Worm (Caenorhabditis elegans): ENCODE data around the gene skr-4.

skr-4 gene

DNA sequence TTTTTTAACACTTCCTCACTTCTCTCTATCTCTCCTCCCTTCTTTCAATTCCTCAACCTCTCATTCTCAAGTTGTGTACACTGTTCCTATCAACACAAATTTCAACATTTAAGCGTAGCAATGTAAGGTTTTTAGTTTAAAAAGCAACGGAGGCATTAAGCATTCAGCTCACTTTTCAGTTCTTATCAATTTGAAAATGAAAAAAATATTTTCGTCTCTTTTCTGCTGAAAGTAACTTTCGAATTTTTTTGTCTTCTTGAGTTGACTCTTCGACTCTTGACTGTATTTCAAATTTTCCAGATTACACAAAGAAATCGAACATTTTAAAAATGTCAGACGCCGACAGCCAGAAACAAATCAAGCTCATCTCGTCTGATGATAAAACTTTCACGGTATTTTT is at the start of gene skr-4:
TSS of gene skr-4 (plus strand) at position 301 of the 400 bp plus-strand sequence.
- TF ChIP-seq ceh-19 (GFP tag; optimal IDR thresholded peaks at IDR 0.05): no peak
- no peak for TF ChIP-seq sox-2 (GFP tag; IDR thresholded peaks at IDR 0.05)
- no peak for TF ChIP-seq mec-3 (tag; optimal IDR thresholded peaks at IDR 0.05; ENCODE audit: borderline replicate concordance)
- TF ChIP-seq elt-4 (tag; optimal IDR thresholded peaks at IDR 0.05): no peak
- no peak for TF ChIP-seq ceh-34 (tag; optimal IDR thresholded peaks at IDR 0.05)
- no peak for TF ChIP-seq dmd-4 (tag; optimal IDR thresholded peaks at IDR 0.05; ENCODE audit: borderline replicate concordance)
- TF ChIP-seq ahr-1 (tag; optimal IDR thresholded peaks at IDR 0.05): no peak
- no peak for TF ChIP-seq fax-1 (tag; optimal IDR thresholded peaks at IDR 0.05)
- no peak for TF ChIP-seq C08G9.2 (tag; optimal IDR thresholded peaks at IDR 0.05)
- TF ChIP-seq elt-2 (tag; optimal IDR thresholded peaks at IDR 0.05): no peak
- no peak for TF ChIP-seq zip-5 (tag; optimal IDR thresholded peaks at IDR 0.05)
- TF ChIP-seq ama-1 (optimal IDR thresholded peaks at IDR 0.05): no peak
- TF ChIP-seq pag-3 (tag; optimal IDR thresholded peaks at IDR 0.05; ENCODE audit: borderline replicate concordance): no peak
- TF ChIP-seq ceh-22 (tag; optimal IDR thresholded peaks at IDR 0.05): no peak
- no peak for TF ChIP-seq Y22D7AL.16 (tag; optimal IDR thresholded peaks at IDR 0.05)

DNA sequence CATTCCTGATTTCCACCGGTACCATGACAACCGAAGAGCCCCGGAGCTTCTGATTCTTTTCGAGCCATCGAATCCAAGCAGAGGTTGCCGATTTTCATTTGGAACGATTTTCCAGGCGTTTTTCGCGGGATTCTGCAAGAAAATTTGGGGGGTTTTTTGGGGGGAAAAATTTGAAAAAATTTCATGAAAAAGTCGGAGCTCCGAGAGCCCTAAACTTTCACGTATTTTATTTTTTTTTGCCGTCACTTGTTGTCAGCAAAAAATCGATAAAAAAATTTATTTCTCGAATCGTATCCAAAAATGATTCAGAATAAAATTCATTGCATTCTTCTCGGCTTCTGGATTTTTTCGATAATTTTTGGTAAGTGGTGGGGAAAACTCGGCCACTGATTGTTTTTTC is 41.1 kb upstream of the skr-4 start, which contains the start of gene Y116F11B.13:
TSS of gene Y116F11B.13 (plus strand) at position 301 of the 400 bp plus-strand sequence.
- TF ChIP-seq fkh-6 (tag; optimal IDR thresholded peaks at IDR 0.05): no peak
- TF ChIP-seq ref-2 (tag; optimal IDR thresholded peaks at IDR 0.05): no peak
- TF ChIP-seq lim-6 (tag; optimal IDR thresholded peaks at IDR 0.05): no peak
- no peak for TF ChIP-seq eyg-1 (tag; optimal IDR thresholded peaks at IDR 0.05)
- TF ChIP-seq pha-4 (tag; optimal IDR thresholded peaks at IDR 0.05): no peak
- no peak for TF ChIP-seq unc-86 (tag; optimal IDR thresholded peaks at IDR 0.05)
- TF ChIP-seq ceh-18 (tag; optimal IDR thresholded peaks at IDR 0.05): no peak
- no peak for TF ChIP-seq ztf-16 (tag; optimal IDR thresholded peaks at IDR 0.05)
- no peak for TF ChIP-seq hlh-8 (tag; optimal IDR thresholded peaks at IDR 0.05)
- no peak for TF ChIP-seq nfya-1 (tag; optimal IDR thresholded peaks at IDR 0.05)
- no peak for TF ChIP-seq hlh-13 (GFP tag; optimal IDR thresholded peaks at IDR 0.05)

DNA sequence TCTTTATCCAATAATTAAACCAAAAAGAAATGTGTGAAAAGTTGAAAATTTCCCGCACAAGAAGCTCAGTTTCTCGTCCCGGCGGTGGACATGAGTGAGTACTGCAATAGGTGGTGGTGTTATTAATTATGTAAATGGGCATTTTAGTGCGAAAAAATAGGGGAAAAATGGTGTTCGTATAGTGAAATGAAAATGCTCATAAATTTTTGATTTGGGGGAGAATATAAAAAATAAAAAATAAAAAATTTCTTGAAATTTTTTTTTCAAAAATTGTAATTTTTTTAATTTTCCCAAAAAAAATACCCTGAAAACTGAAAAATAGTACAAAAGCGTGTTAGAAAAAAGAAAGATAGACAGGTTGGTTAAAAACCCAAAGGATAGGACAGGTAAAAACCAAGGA is 28.8 kb upstream of the skr-4 start, which contains the start of gene gly-4:
TSS of gene gly-4 (minus strand) at position 101 of the 400 bp plus-strand sequence.
- no peak for TF ChIP-seq sdc-2 (tag; optimal IDR thresholded peaks at IDR 0.05)
- no peak for TF ChIP-seq K09A11.1 (tag; optimal IDR thresholded peaks at IDR 0.05; ENCODE audit: insufficient read depth)
- TF ChIP-seq T23F11.4 (GFP tag; optimal IDR thresholded peaks at IDR 0.05): no peak
- TF ChIP-seq hlh-6 (tag; optimal IDR thresholded peaks at IDR 0.05): no peak
- no peak for TF ChIP-seq ceh-30 (tag; optimal IDR thresholded peaks at IDR 0.05)
- no peak for TF ChIP-seq ceh-6 (GFP tag; optimal IDR thresholded peaks at IDR 0.05)
- no peak for TF ChIP-seq zip-5 (tag; optimal IDR thresholded peaks at IDR 0.05)
- no peak for TF ChIP-seq lin-11 (tag; optimal IDR thresholded peaks at IDR 0.05)
- TF ChIP-seq nhr-232 (tag; optimal IDR thresholded peaks at IDR 0.05): no peak
- no peak for TF ChIP-seq eyg-1 (tag; optimal IDR thresholded peaks at IDR 0.05)
- no peak for TF ChIP-seq pros-1 (tag; optimal IDR thresholded peaks at IDR 0.05)
- no peak for TF ChIP-seq ceh-45 (GFP tag; IDR thresholded peaks at IDR 0.05)
- no peak for TF ChIP-seq ceh-34 (tag; optimal IDR thresholded peaks at IDR 0.05)
- no peak for TF ChIP-seq ceh-9 (tag; optimal IDR thresholded peaks at IDR 0.05)
- TF ChIP-seq ttx-3 (tag; optimal IDR thresholded peaks at IDR 0.05): no peak
- TF ChIP-seq che-1 (tag; optimal IDR thresholded peaks at IDR 0.05): no peak
- no peak for TF ChIP-seq mec-3 (tag; optimal IDR thresholded peaks at IDR 0.05; ENCODE audit: borderline replicate concordance)
- TF ChIP-seq ztf-16 (tag; optimal IDR thresholded peaks at IDR 0.05): no peak
- no peak for TF ChIP-seq C08G9.2 (tag; optimal IDR thresholded peaks at IDR 0.05)
- no peak for TF ChIP-seq ama-1 (optimal IDR thresholded peaks at IDR 0.05)
